Worm (Caenorhabditis elegans): ENCODE measurements around the gene ZK512.1.

The ZK512.1 gene

ce11 chrIII:9144744-9145390 lies 30.1 kb downstream of the ZK512.1 start, which contains the start of the genes ZK512.2 and ZK512.4 (continued):
- no peak for TF ChIP-seq nhr-25 (tag; optimal IDR thresholded peaks at IDR 0.05)
- no peak for TF ChIP-seq ztf-11 (tag; optimal IDR thresholded peaks at IDR 0.05)
- TF ChIP-seq elt-1 (tag; optimal IDR thresholded peaks at IDR 0.05): no peak
- TF ChIP-seq zag-1 (tag; optimal IDR thresholded peaks at IDR 0.05): no peak
- TF ChIP-seq ceh-82 (tag; optimal IDR thresholded peaks at IDR 0.05): no peak
- TF ChIP-seq sma-3 (GFP tag; optimal IDR thresholded peaks at IDR 0.05): no peak
- TF ChIP-seq alr-1 (tag; optimal IDR thresholded peaks at IDR 0.05): no peak
- TF ChIP-seq snpc-4 (tag; optimal IDR thresholded peaks at IDR 0.05): no peak
- TF ChIP-seq nhr-77 (tag; optimal IDR thresholded peaks at IDR 0.05): no peak
- no peak for TF ChIP-seq peb-1 (tag; optimal IDR thresholded peaks at IDR 0.05)
- TF ChIP-seq unc-55 (GFP tag; optimal IDR thresholded peaks at IDR 0.05): peak; percentile 38
- TF ChIP-seq unc-62 (GFP tag; optimal IDR thresholded peaks at IDR 0.05): no peak
- TF ChIP-seq Y55F3AM.14 (GFP tag; optimal IDR thresholded peaks at IDR 0.05): no peak
- TF ChIP-seq mab-5 (tag; optimal IDR thresholded peaks at IDR 0.05): no peak
- no peak for TF ChIP-seq lin-39 (tag; optimal IDR thresholded peaks at IDR 0.05)
- TF ChIP-seq fos-1 (tag; optimal IDR thresholded peaks at IDR 0.05): no peak

ce11 chrIII:9145765-9146164 lies 31.0 kb downstream of the ZK512.1 start, which contains the start of gene ZK512.8:
TSS of gene ZK512.8 (plus strand) at chrIII:9146065.
- TF ChIP-seq mab-5 (tag; optimal IDR thresholded peaks at IDR 0.05) (no peak), sma-9 (GFP tag; optimal IDR thresholded peaks at IDR 0.05) (no peak), sma-9 (tag; optimal IDR thresholded peaks at IDR 0.05) (no peak), peb-1 (tag; optimal IDR thresholded peaks at IDR 0.05) (no peak), egl-27 (tag; optimal IDR thresholded peaks at IDR 0.05) (no peak), ztf-1 (GFP tag; conservative IDR thresholded peaks at IDR 0.05) (no peak), unc-62 (GFP tag; optimal IDR thresholded peaks at IDR 0.05) (no peak), nhr-77 (tag; optimal IDR thresholded peaks at IDR 0.05) (no peak), nhr-11 (tag; optimal IDR thresholded peaks at IDR 0.05) (no peak), lin-11 (tag; optimal IDR thresholded peaks at IDR 0.05) (no peak), ceh-16 (tag; optimal IDR thresholded peaks at IDR 0.05) (no peak), nhr-129 (tag; optimal IDR thresholded peaks at IDR 0.05) (no peak), nhr-6 (tag; optimal IDR thresholded peaks at IDR 0.05) (no peak), snpc-4 (tag; optimal IDR thresholded peaks at IDR 0.05) (no peak), Y55F3AM.14 (GFP tag; optimal IDR thresholded peaks at IDR 0.05) (no peak), skn-1 (tag; optimal IDR thresholded peaks at IDR 0.05) (no peak), nhr-23 (tag; optimal IDR thresholded peaks at IDR 0.05) (no peak), sma-3 (GFP tag; optimal IDR thresholded peaks at IDR 0.05) (no peak)

ce11 chrIII:9149132-9149531 lies 34.4 kb downstream of the ZK512.1 start:
- TF ChIP-seq peb-1 (tag; optimal IDR thresholded peaks at IDR 0.05) (no peak), nhr-12 (tag; optimal IDR thresholded peaks at IDR 0.05) (no peak), gmeb-1 (tag; optimal IDR thresholded peaks at IDR 0.05) (no peak), zag-1 (tag; optimal IDR thresholded peaks at IDR 0.05) (no peak), mab-5 (tag; optimal IDR thresholded peaks at IDR 0.05) (no peak), nhr-129 (tag; optimal IDR thresholded peaks at IDR 0.05) (no peak), elt-1 (tag; optimal IDR thresholded peaks at IDR 0.05) (no peak), nhr-11 (tag; optimal IDR thresholded peaks at IDR 0.05) (no peak), ztf-4 (tag; optimal IDR thresholded peaks at IDR 0.05) (no peak), blmp-1 (tag; optimal IDR thresholded peaks at IDR 0.05; ENCODE audit: insufficient read depth) (no peak), ceh-82 (tag; optimal IDR thresholded peaks at IDR 0.05) (no peak), nhr-10 (tag; optimal IDR thresholded peaks at IDR 0.05) (no peak), skn-1 (tag; optimal IDR thresholded peaks at IDR 0.05) (no peak), Y55F3AM.14 (GFP tag; optimal IDR thresholded peaks at IDR 0.05) (no peak), F13H6.1 (tag; optimal IDR thresholded peaks at IDR 0.05) (no peak), lin-13 (GFP tag; optimal IDR thresholded peaks at IDR 0.05) (no peak)

- TF ChIP-seq lsy-2 (tag; optimal IDR thresholded peaks at IDR 0.05) (peak in 1 of 2 experiments; percentile 27), nhr-129 (tag; optimal IDR thresholded peaks at IDR 0.05) (peak; percentile 50), C34F6.9 (tag; optimal IDR thresholded peaks at IDR 0.05) (peak; percentile 54), F13H6.1 (tag; optimal IDR thresholded peaks at IDR 0.05) (peak; percentile 18), unc-39 (tag; optimal IDR thresholded peaks at IDR 0.05) (no peak)
Observed at ce11 chrIII:9151782-9152181, 37.0 kb downstream of the ZK512.1 start.

All from whole organism, L2 larva.